Worm (Caenorhabditis elegans): Measurements from ENCODE around the gene unc-26.

ce11 chrIV:13221657-13222056 lies 50.7 kb downstream of the unc-26 start, which contains the start of gene C48D1.5:
- TF ChIP-seq aly-2 (tag; optimal IDR thresholded peaks at IDR 0.05) (no peak), ceh-28 (tag; optimal IDR thresholded peaks at IDR 0.05) (no peak), ztf-4 (tag; optimal IDR thresholded peaks at IDR 0.05) (no peak)

All from whole organism, L3 larva.